Fruit fly (Drosophila melanogaster) whole organism, embryonic: ENCODE data around the gene CG13074.
A peak's percentile ranks its signal among the peaks of the same experiment; 100 is the strongest.

Experiments
- B-H2 ChIP-seq: fragments of 200-800 bp; sonication (Bioruptor generic); optimal IDR thresholded peaks from 2 replicates; lab custom pipeline; 2018; ENCODE audit warnings: missing biosample characterization, mild to moderate bottlenecking, missing genetic modification characterization
- BtbVII ChIP-seq: fragments of 200-800 bp; sonication (Bioruptor generic); optimal IDR thresholded peaks from 3 replicates; lab custom pipeline; 2017; ENCODE audit warnings: missing biosample characterization, mild to moderate bottlenecking, missing genetic modification characterization
- CG10274 ChIP-seq: fragments of 200-800 bp; sonication (Bioruptor generic); optimal IDR thresholded peaks from 3 replicates; lab custom pipeline; 2017; ENCODE audit warnings: missing biosample characterization, mild to moderate bottlenecking, missing genetic modification characterization
- CG10979 ChIP-seq: fragments of 200-800 bp; sonication (Bioruptor generic); optimal IDR thresholded peaks from 2 replicates; lab custom pipeline; 2018; ENCODE audit warnings: missing biosample characterization, mild to moderate bottlenecking, missing genetic modification characterization, moderate library complexity
- CG11696 ChIP-seq: fragments of 200-800 bp; sonication (Bioruptor generic); IDR thresholded peaks from 2 replicates; pipeline ENCODE4 v1.3.6; 2022; ENCODE audit warnings: missing biosample characterization, missing genetic modification characterization
- CG1233 ChIP-seq: fragments of 200-800 bp; sonication (Bioruptor generic); optimal IDR thresholded peaks from 4 replicates; lab custom pipeline; 2018; ENCODE audit warnings: missing biosample characterization, mild to moderate bottlenecking, missing genetic modification characterization
- CG13424 ChIP-seq: fragments of 200-800 bp; sonication (Bioruptor generic); optimal IDR thresholded peaks from 2 replicates; lab custom pipeline; 2019; ENCODE audit warnings: missing biosample characterization, mild to moderate bottlenecking, missing genetic modification characterization, moderate library complexity
- CG14014 ChIP-seq: fragments of 200-800 bp; sonication (Bioruptor generic); IDR thresholded peaks from 2 replicates; pipeline ENCODE4 v1.3.6; 2022; ENCODE audit warnings: missing biosample characterization, missing genetic modification characterization
- CG16813 ChIP-seq: fragments of 200-800 bp; sonication (Bioruptor generic); IDR thresholded peaks from 3 replicates; pipeline ENCODE4 v1.3.6; 2022; ENCODE audit warnings: missing biosample characterization, missing genetic modification characterization; ENCODE audit not compliant: partially characterized antibody
- CG17385 ChIP-seq: fragments of 200-800 bp; sonication (Bioruptor generic); optimal IDR thresholded peaks from 3 replicates; lab custom pipeline; 2018; ENCODE audit warnings: missing biosample characterization, mild to moderate bottlenecking, missing genetic modification characterization
- CG2120 ChIP-seq: fragments of 200-800 bp; sonication (Bioruptor generic); optimal IDR thresholded peaks from 3 replicates; lab custom pipeline; 2016; ENCODE audit warnings: missing biosample characterization, missing genetic modification characterization
- CG43689 ChIP-seq: fragments of 200-800 bp; sonication (Bioruptor generic); IDR thresholded peaks from 2 replicates; pipeline ENCODE4 v1.3.6; 2022; ENCODE audit warnings: missing biosample characterization, missing genetic modification characterization
- CG4404 ChIP-seq: fragments of 200-800 bp; sonication (Bioruptor generic); IDR thresholded peaks from 2 replicates; pipeline ENCODE4 v1.3.6; 2022; ENCODE audit warnings: missing biosample characterization, missing genetic modification characterization
- CG4854 ChIP-seq: fragments of 200-800 bp; sonication (Bioruptor generic); optimal IDR thresholded peaks from 2 replicates; lab custom pipeline; 2016; ENCODE audit warnings: missing biosample characterization, missing genetic modification characterization, inconsistent platforms
- CG6654 ChIP-seq: fragments of 200-800 bp; sonication (Bioruptor generic); optimal IDR thresholded peaks from 2 replicates; lab custom pipeline; 2017; ENCODE audit warnings: missing biosample characterization, mild to moderate bottlenecking, missing genetic modification characterization
- CG8089 ChIP-seq: fragments of 200-800 bp; sonication (Bioruptor generic); optimal IDR thresholded peaks from 3 replicates; lab custom pipeline; 2016; ENCODE audit warnings: missing biosample characterization, missing genetic modification characterization
- CG9817 ChIP-seq: fragments of 200-800 bp; sonication (Bioruptor generic); optimal IDR thresholded peaks from 2 replicates; lab custom pipeline; 2018; ENCODE audit warnings: missing biosample characterization, mild to moderate bottlenecking, missing genetic modification characterization, moderate library complexity
- Doc2 ChIP-seq: fragments of 200-800 bp; sonication (Bioruptor generic); IDR thresholded peaks from 2 replicates; pipeline ENCODE4 v1.3.6; 2022; ENCODE audit warnings: missing biosample characterization, missing genetic modification characterization
- Dp ChIP-seq: fragments of 200-800 bp; sonication (Bioruptor generic); optimal IDR thresholded peaks from 2 replicates; lab custom pipeline; 2018; ENCODE audit warnings: missing biosample characterization, mild to moderate bottlenecking, missing genetic modification characterization, moderate library complexity
- E2f2 ChIP-seq: fragments of 200-800 bp; sonication (Bioruptor generic); IDR thresholded peaks from 2 replicates; pipeline ENCODE4 v1.3.6; 2022; ENCODE audit warnings: missing biosample characterization, missing genetic modification characterization
- Hey ChIP-seq: fragments of 200-800 bp; sonication (Bioruptor generic); optimal IDR thresholded peaks from 3 replicates; lab custom pipeline; 2018; ENCODE audit warnings: missing biosample characterization, mild to moderate bottlenecking, missing genetic modification characterization
- Hsf ChIP-seq: fragments of 200-800 bp; sonication (Bioruptor generic); optimal IDR thresholded peaks from 3 replicates; lab custom pipeline; 2016; ENCODE audit warnings: missing biosample characterization, missing genetic modification characterization
- Kr ChIP-seq: fragments of 200-800 bp; sonication (Bioruptor generic); optimal IDR thresholded peaks from 2 replicates; lab custom pipeline; 2017; ENCODE audit warnings: missing biosample characterization, mild to moderate bottlenecking, missing genetic modification characterization
- NC2β ChIP-seq: fragments of 200-800 bp; sonication (Bioruptor generic); optimal IDR thresholded peaks from 2 replicates; lab custom pipeline; 2016; ENCODE audit warnings: missing biosample characterization, missing genetic modification characterization
- Neu2 ChIP-seq: fragments of 200-800 bp; sonication (Bioruptor generic); optimal IDR thresholded peaks from 3 replicates; lab custom pipeline; 2016; ENCODE audit warnings: missing biosample characterization, missing genetic modification characterization, borderline replicate concordance
- Pdp1 ChIP-seq, 2 experiments: fragments of 200-800 bp; sonication (Bioruptor generic); optimal IDR thresholded peaks; 3 replicates each; lab custom pipeline; 2016; ENCODE audit warnings: missing biosample characterization in 2 of 2, missing genetic modification characterization in 2 of 2, mild to moderate bottlenecking in 1 of 2, moderate library complexity in 1 of 2
- Ptx1 ChIP-seq: fragments of 200-800 bp; sonication (Bioruptor generic); IDR thresholded peaks from 2 replicates; pipeline ENCODE4 v1.3.6; 2022; ENCODE audit warnings: missing biosample characterization, missing genetic modification characterization
- Side ChIP-seq: fragments of 200-800 bp; sonication (Bioruptor generic); optimal IDR thresholded peaks from 2 replicates; lab custom pipeline; 2016; ENCODE audit warnings: missing biosample characterization, missing genetic modification characterization
- Ssrp ChIP-seq: fragments of 200-800 bp; sonication (Bioruptor generic); optimal IDR thresholded peaks from 2 replicates; lab custom pipeline; 2018; ENCODE audit warnings: missing biosample characterization, mild to moderate bottlenecking, missing genetic modification characterization, moderate library complexity
- bsh ChIP-seq, 2 experiments: fragments of 200-800 bp; sonication (Bioruptor generic); optimal IDR thresholded peaks; 2 replicates each; lab custom pipeline; 2017 to 2018; ENCODE audit warnings: mild to moderate bottlenecking in 2 of 2, missing biosample characterization in 2 of 2, missing genetic modification characterization in 2 of 2, moderate library complexity in 1 of 2
- esg ChIP-seq: fragments of 200-800 bp; sonication (Bioruptor generic); conservative IDR thresholded peaks from 2 replicates; pipeline ENCODE4 v1.3.6; 2022; ENCODE audit warnings: missing biosample characterization, missing genetic modification characterization
- eve ChIP-seq, 2 experiments: fragments of >200 bp; optimal IDR thresholded peaks; 2 replicates each; lab custom pipeline; 2017; ENCODE audit warnings: missing biosample characterization in 2 of 2, missing genetic modification characterization in 2 of 2
- eyg ChIP-seq: fragments of 200-800 bp; sonication (Bioruptor generic); optimal IDR thresholded peaks from 3 replicates; lab custom pipeline; 2016; ENCODE audit warnings: missing biosample characterization, missing genetic modification characterization
- gcm2 ChIP-seq: fragments of 200-800 bp; sonication (Bioruptor generic); optimal IDR thresholded peaks from 2 replicates; lab custom pipeline; 2016; ENCODE audit warnings: missing biosample characterization, missing genetic modification characterization
- nerfin-1 ChIP-seq: fragments of 200-800 bp; sonication (Bioruptor generic); optimal IDR thresholded peaks from 3 replicates; lab custom pipeline; 2019; ENCODE audit warnings: missing biosample characterization, mild to moderate bottlenecking, missing genetic modification characterization, moderate library complexity
- nerfin-2 ChIP-seq: fragments of 200-800 bp; sonication (Bioruptor generic); IDR thresholded peaks from 2 replicates; pipeline ENCODE4 v1.3.6; 2022; ENCODE audit warnings: missing biosample characterization, missing genetic modification characterization; ENCODE audit not compliant: partially characterized antibody
- p53 ChIP-seq: fragments of 200-800 bp; sonication (Bioruptor generic); optimal IDR thresholded peaks from 2 replicates; lab custom pipeline; 2016; ENCODE audit warnings: missing biosample characterization, missing genetic modification characterization
- phol ChIP-seq: fragments of 200-800 bp; sonication (Bioruptor generic); optimal IDR thresholded peaks from 3 replicates; lab custom pipeline; 2018; ENCODE audit warnings: missing biosample characterization, mild to moderate bottlenecking, missing genetic modification characterization, moderate library complexity
- prd ChIP-seq, 3 experiments: fragments of >200 bp in 2 of 3; fragments of 200-800 bp in 1 of 3; sonication (Bioruptor generic) in 1 of 3; optimal IDR thresholded peaks in 2 of 3; IDR thresholded peaks in 1 of 3; 2 replicates in 2 of 3; 3 replicates in 1 of 3; pipeline versions ENCODE4 v1.3.6 to Lab custom; 2017 to 2022; ENCODE audit warnings: missing biosample characterization in 1 of 3, missing genetic modification characterization in 1 of 3
- pum ChIP-seq: fragments of 200-800 bp; sonication (Bioruptor generic); optimal IDR thresholded peaks from 2 replicates; lab custom pipeline; 2016; ENCODE audit warnings: missing biosample characterization, missing genetic modification characterization
- run ChIP-seq: fragments of 200-800 bp; sonication (Bioruptor generic); optimal IDR thresholded peaks from 3 replicates; lab custom pipeline; 2018; ENCODE audit warnings: missing biosample characterization, mild to moderate bottlenecking, missing genetic modification characterization
- salm ChIP-seq: fragments of 200-800 bp; sonication (Bioruptor generic); optimal IDR thresholded peaks from 2 replicates; lab custom pipeline; 2018; ENCODE audit warnings: missing biosample characterization, mild to moderate bottlenecking, missing genetic modification characterization
- shn ChIP-seq: fragments of 200-800 bp; sonication (Bioruptor generic); optimal IDR thresholded peaks from 3 replicates; lab custom pipeline; 2016; ENCODE audit warnings: missing biosample characterization, missing genetic modification characterization
- slp2 ChIP-seq: fragments of 200-800 bp; sonication (Bioruptor generic); optimal IDR thresholded peaks from 2 replicates; lab custom pipeline; 2016; ENCODE audit warnings: missing biosample characterization, missing genetic modification characterization
- sqz ChIP-seq: fragments of 200-800 bp; sonication (Bioruptor generic); optimal IDR thresholded peaks from 3 replicates; lab custom pipeline; 2018; ENCODE audit warnings: missing biosample characterization, mild to moderate bottlenecking, missing genetic modification characterization
- ssp ChIP-seq: fragments of 200-800 bp; sonication (Bioruptor generic); IDR thresholded peaks from 2 replicates; pipeline ENCODE4 v1.3.6; 2022; ENCODE audit warnings: missing biosample characterization, missing genetic modification characterization
- stwl ChIP-seq: fragments of 200-800 bp; sonication (Bioruptor generic); optimal IDR thresholded peaks from 3 replicates; lab custom pipeline; 2018; ENCODE audit warnings: missing biosample characterization, mild to moderate bottlenecking, missing genetic modification characterization, moderate library complexity
- unpg ChIP-seq: fragments of 200-800 bp; sonication (Bioruptor generic); optimal IDR thresholded peaks from 3 replicates; lab custom pipeline; 2018; ENCODE audit warnings: missing biosample characterization, mild to moderate bottlenecking, missing genetic modification characterization, moderate library complexity
- usp ChIP-seq: fragments of >200 bp; optimal IDR thresholded peaks from 2 replicates; lab custom pipeline; 2017; ENCODE audit warnings: missing biosample characterization, missing genetic modification characterization
- zf30C ChIP-seq: fragments of 200-800 bp; sonication (Bioruptor generic); optimal IDR thresholded peaks from 3 replicates; lab custom pipeline; 2018; ENCODE audit warnings: missing biosample characterization, mild to moderate bottlenecking, missing genetic modification characterization

Gene CG13074

DNA sequence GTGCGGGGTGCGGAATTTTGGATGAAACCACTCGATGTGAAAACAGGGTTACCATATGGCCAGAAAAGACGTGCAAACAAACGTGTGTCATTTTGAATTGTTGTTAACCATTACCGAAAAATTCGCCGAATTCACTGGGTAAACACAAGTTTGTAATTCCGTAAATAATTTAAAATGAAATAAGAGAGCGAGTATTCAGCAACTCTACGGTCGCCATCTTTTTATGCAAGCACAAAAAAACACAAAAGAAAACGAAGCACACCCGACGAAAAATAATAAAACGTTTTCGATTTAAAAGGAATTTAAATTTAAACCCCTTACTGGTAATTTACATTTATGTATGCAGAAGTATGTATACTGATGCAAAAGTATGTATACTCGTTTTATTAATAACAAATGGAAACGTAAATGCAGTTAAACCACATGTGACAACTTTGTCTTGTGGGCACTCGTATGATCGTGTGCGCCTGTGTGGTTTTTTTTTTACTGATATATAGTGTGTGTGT lies 51.4 kb downstream of the CG13074 start (continued):
- TF ChIP-seq Neu2 (GFP tag; lab: Kevin White, UChicago) (peak; percentile 30), Ptx1 (GFP tag; lab: Robert Waterston, UW) (peak; percentile 87), ssp (peak; percentile 68), Side (GFP tag; lab: Kevin White, UChicago) (peak; percentile 91), CG10274 (GFP tag; lab: Kevin White, UChicago) (peak; percentile 54), shn (peak; percentile 75), stwl (tag; lab: Kevin White, UChicago) (peak; percentile 39), CG2120 (GFP tag; lab: Kevin White, UChicago) (peak; percentile 95), esg (GFP tag; lab: Robert Waterston, UW) (peak; percentile 83), slp2 (GFP tag; lab: Kevin White, UChicago) (peak; percentile 88), CG4404 (peak; percentile 72), prd (optimal IDR thresholded peaks at IDR 0.05; lab: Kevin White, UChicago) (no peak), prd (GFP tag; IDR thresholded peaks at IDR 0.05; lab: Robert Waterston, UW) (peak; percentile 95), eve (GFP tag; optimal IDR thresholded peaks at IDR 0.05; lab: Kevin White, UChicago) (peak in 1 of 2 experiments; percentile 94), Dp (GFP tag; lab: Kevin White, UChicago) (no peak), B-H2 (GFP tag; lab: Kevin White, UChicago) (peak; percentile 94), CG43689 (peak; percentile 70), pum (peak; percentile 82), CG11696 (GFP tag; lab: Robert Waterston, UW) (peak; percentile 87), Doc2 (no peak), CG1233 (GFP tag; lab: Kevin White, UChicago) (peak; percentile 94), CG13424 (tag; lab: Kevin White, UChicago) (peak; percentile 96), p53 (GFP tag; lab: Kevin White, UChicago) (peak; percentile 73), CG14014 (GFP tag; lab: Robert Waterston, UW) (peak; percentile 94), Pdp1 (GFP tag; optimal IDR thresholded peaks at IDR 0.05; lab: Kevin White, UChicago) (peak; percentile 85 to 88), Kr (no peak), CG6654 (peak; percentile 69), gcm2 (GFP tag; lab: Kevin White, UChicago) (peak; percentile 92), CG9817 (tag; lab: Kevin White, UChicago) (peak; percentile 90), Ssrp (peak; percentile 92), nerfin-2 (GFP tag; lab: Robert Waterston, UW) (no peak), CG16813 (no peak), salm (tag; lab: Kevin White, UChicago) (peak; percentile 96), CG10979 (tag; lab: Kevin White, UChicago) (peak; percentile 93), CG4854 (peak; percentile 79), phol (tag; lab: Kevin White, UChicago) (peak; percentile 96), unpg (GFP tag; lab: Kevin White, UChicago) (peak; percentile 97), sqz (GFP tag; lab: Kevin White, UChicago) (peak; percentile 99), bsh (GFP tag; optimal IDR thresholded peaks at IDR 0.05; lab: Kevin White, UChicago) (peak; percentile 78 to 96), BtbVII (peak; percentile 86), zf30C (GFP tag; lab: Kevin White, UChicago) (no peak), nerfin-1 (tag; lab: Kevin White, UChicago) (peak; percentile 92), E2f2 (GFP tag; lab: Robert Waterston, UW) (peak; percentile 70), CG17385 (GFP tag; lab: Kevin White, UChicago) (peak; percentile 94), Hey (peak; percentile 63), run (tag; lab: Kevin White, UChicago) (peak; percentile 95), Hsf (GFP tag; lab: Kevin White, UChicago) (peak; percentile 92), NC2β (GFP tag; lab: Kevin White, UChicago) (peak; percentile 85), usp (GFP tag; lab: Kevin White, UChicago) (no peak), CG8089 (GFP tag; lab: Kevin White, UChicago) (peak; percentile 82), eyg (GFP tag; lab: Kevin White, UChicago) (peak; percentile 88)
